Worm (Caenorhabditis elegans) whole organism, late embryonic: ENCODE results near the gene him-10.

ENCODE experiments used
- C08G9.2 ChIP-seq: sonication (generic microtip); optimal IDR thresholded peaks from 2 replicates; lab custom pipeline; 2016; ENCODE audit warnings: mild to moderate bottlenecking, missing genetic modification characterization, moderate library complexity, missing compliant biosample characterization
- K09A11.1 ChIP-seq: sonication (generic microtip); optimal IDR thresholded peaks from 2 replicates; lab custom pipeline; 2017; ENCODE audit warnings: antibody characterized with exemption, mild to moderate bottlenecking, missing genetic modification characterization, missing compliant biosample characterization; ENCODE audit not compliant: insufficient read depth
- T23F11.4 ChIP-seq: fragments of 200-800 bp; sonication (Bioruptor generic); optimal IDR thresholded peaks from 2 replicates; lab custom pipeline; 2018; ENCODE audit warnings: mild to moderate bottlenecking, missing genetic modification characterization, missing compliant biosample characterization
- ceh-18 ChIP-seq: sonication (generic microtip); optimal IDR thresholded peaks from 2 replicates; lab custom pipeline; 2016; ENCODE audit warnings: missing genetic modification characterization, missing compliant biosample characterization
- ceh-19 ChIP-seq: fragments of 200-800 bp; sonication (Bioruptor generic); optimal IDR thresholded peaks from 2 replicates; lab custom pipeline; 2018; ENCODE audit warnings: mild to moderate bottlenecking, missing genetic modification characterization, missing compliant biosample characterization
- ceh-31 ChIP-seq: sonication (generic microtip); optimal IDR thresholded peaks from 2 replicates; lab custom pipeline; 2016; ENCODE audit warnings: missing genetic modification characterization, missing compliant biosample characterization
- ceh-45 ChIP-seq: fragments of 200-800 bp; sonication (Bioruptor generic); IDR thresholded peaks from 2 replicates; pipeline ENCODE4 v1.3.6; 2022; ENCODE audit warnings: missing genetic modification reagents, missing genetic modification characterization, missing compliant biosample characterization
- ceh-48 ChIP-seq: sonication (generic microtip); optimal IDR thresholded peaks from 2 replicates; lab custom pipeline; 2016; ENCODE audit warnings: missing genetic modification characterization, inconsistent platforms, missing compliant biosample characterization
- dve-1 ChIP-seq: sonication (generic microtip); optimal IDR thresholded peaks from 2 replicates; lab custom pipeline; 2017; ENCODE audit warnings: antibody characterized with exemption, mild to moderate bottlenecking, missing genetic modification characterization, missing compliant biosample characterization
- elt-2 ChIP-seq: sonication (generic microtip); optimal IDR thresholded peaks from 2 replicates; lab custom pipeline; 2016; ENCODE audit warnings: missing genetic modification reagents, missing genetic modification characterization, missing compliant biosample characterization
- elt-4 ChIP-seq: sonication (generic microtip); optimal IDR thresholded peaks from 2 replicates; lab custom pipeline; 2016; ENCODE audit warnings: missing genetic modification characterization, missing compliant biosample characterization
- ets-4 ChIP-seq: sonication (generic microtip); optimal IDR thresholded peaks from 2 replicates; lab custom pipeline; 2016; ENCODE audit warnings: missing genetic modification characterization, missing compliant biosample characterization
- fax-1 ChIP-seq: sonication (generic microtip); optimal IDR thresholded peaks from 2 replicates; lab custom pipeline; 2016; ENCODE audit warnings: missing genotype, missing genetic modification characterization, missing compliant biosample characterization
- fkh-6 ChIP-seq: sonication (generic microtip); optimal IDR thresholded peaks from 2 replicates; lab custom pipeline; 2016; ENCODE audit warnings: missing genetic modification characterization, missing compliant biosample characterization
- hlh-13 ChIP-seq: fragments of 200-800 bp; sonication (Bioruptor generic); optimal IDR thresholded peaks from 2 replicates; lab custom pipeline; 2018; ENCODE audit warnings: mild to moderate bottlenecking, missing genetic modification characterization, missing compliant biosample characterization
- hlh-30 ChIP-seq: sonication (generic microtip); optimal IDR thresholded peaks from 2 replicates; lab custom pipeline; 2017; ENCODE audit warnings: antibody characterized with exemption, missing genetic modification characterization, missing compliant biosample characterization; ENCODE audit not compliant: insufficient read depth
- lin-11 ChIP-seq: fragments of 200-800 bp; sonication (Bioruptor generic); optimal IDR thresholded peaks from 2 replicates; lab custom pipeline; 2018; ENCODE audit warnings: mild to moderate bottlenecking, missing genetic modification characterization, missing compliant biosample characterization
- madf-2 ChIP-seq: sonication (generic microtip); optimal IDR thresholded peaks from 2 replicates; lab custom pipeline; 2017; ENCODE audit warnings: missing genetic modification characterization, missing compliant biosample characterization
- nhr-11 ChIP-seq: fragments of 150-350 bp; optimal IDR thresholded peaks from 2 replicates; lab custom pipeline; 2014; ENCODE audit warnings: missing biosample characterization, missing genetic modification characterization
- nhr-232 ChIP-seq: sonication (generic microtip); optimal IDR thresholded peaks from 2 replicates; lab custom pipeline; 2016; ENCODE audit warnings: missing genetic modification characterization, missing compliant biosample characterization
- odd-2 ChIP-seq: sonication (generic microtip); optimal IDR thresholded peaks from 2 replicates; lab custom pipeline; 2017; ENCODE audit warnings: antibody characterized with exemption, mild to moderate bottlenecking, missing genetic modification characterization, missing compliant biosample characterization
- pat-9 ChIP-seq: fragments of 200-800 bp; sonication (Bioruptor generic); optimal IDR thresholded peaks from 2 replicates; lab custom pipeline; 2018; ENCODE audit warnings: mild to moderate bottlenecking, missing genetic modification characterization, moderate library complexity, missing compliant biosample characterization
- pax-1 ChIP-seq: fragments of 150-350 bp; optimal IDR thresholded peaks from 2 replicates; lab custom pipeline; 2014; ENCODE audit warnings: missing biosample characterization, missing genetic modification characterization
- pha-2 ChIP-seq: sonication (generic microtip); optimal IDR thresholded peaks from 2 replicates; lab custom pipeline; 2017; ENCODE audit warnings: mild to moderate bottlenecking, missing genetic modification characterization, missing compliant biosample characterization
- pha-4 ChIP-seq: fragments of 150-350 bp; optimal IDR thresholded peaks from 2 replicates; lab custom pipeline; 2018; ENCODE audit warnings: missing biosample characterization, missing genetic modification reagents, missing genetic modification characterization
- ref-2 ChIP-seq: sonication (generic microtip); optimal IDR thresholded peaks from 2 replicates; lab custom pipeline; 2016; ENCODE audit warnings: missing genetic modification characterization, missing compliant biosample characterization
- rnt-1 ChIP-seq: sonication (generic microtip); optimal IDR thresholded peaks from 2 replicates; lab custom pipeline; 2016; ENCODE audit warnings: missing genetic modification characterization, missing compliant biosample characterization
- sdc-2 ChIP-seq: sonication (generic microtip); optimal IDR thresholded peaks from 2 replicates; lab custom pipeline; 2016; ENCODE audit warnings: missing genotype, missing genetic modification characterization, missing compliant biosample characterization
- sox-2 ChIP-seq: fragments of 200-800 bp; sonication (Bioruptor generic); IDR thresholded peaks from 2 replicates; pipeline ENCODE4 v1.3.6; 2022; ENCODE audit warnings: missing genetic modification reagents, missing genetic modification characterization, missing compliant biosample characterization
- sox-4 ChIP-seq: sonication (generic microtip); optimal IDR thresholded peaks from 2 replicates; lab custom pipeline; 2017; ENCODE audit warnings: mild to moderate bottlenecking, missing genetic modification characterization, inconsistent platforms, missing compliant biosample characterization
- syd-9 ChIP-seq: sonication (generic microtip); optimal IDR thresholded peaks from 2 replicates; lab custom pipeline; 2016; ENCODE audit warnings: mild to moderate bottlenecking, missing genetic modification characterization, moderate library complexity, missing compliant biosample characterization
- tbx-2 ChIP-seq: sonication (generic microtip); optimal IDR thresholded peaks from 2 replicates; lab custom pipeline; 2016; ENCODE audit warnings: missing genetic modification characterization, missing compliant biosample characterization
- ttx-3 ChIP-seq: sonication (generic microtip); optimal IDR thresholded peaks from 2 replicates; lab custom pipeline; 2016; ENCODE audit warnings: missing genetic modification reagents, missing genetic modification characterization, missing compliant biosample characterization
- unc-55 ChIP-seq: sonication (generic microtip); optimal IDR thresholded peaks from 2 replicates; lab custom pipeline; 2017; ENCODE audit warnings: missing biosample characterization, missing genetic modification reagents, missing genetic modification characterization
- ztf-16 ChIP-seq: sonication (generic microtip); optimal IDR thresholded peaks from 2 replicates; lab custom pipeline; 2017; ENCODE audit warnings: missing genetic modification characterization, missing compliant biosample characterization

him-10 gene

DNA sequence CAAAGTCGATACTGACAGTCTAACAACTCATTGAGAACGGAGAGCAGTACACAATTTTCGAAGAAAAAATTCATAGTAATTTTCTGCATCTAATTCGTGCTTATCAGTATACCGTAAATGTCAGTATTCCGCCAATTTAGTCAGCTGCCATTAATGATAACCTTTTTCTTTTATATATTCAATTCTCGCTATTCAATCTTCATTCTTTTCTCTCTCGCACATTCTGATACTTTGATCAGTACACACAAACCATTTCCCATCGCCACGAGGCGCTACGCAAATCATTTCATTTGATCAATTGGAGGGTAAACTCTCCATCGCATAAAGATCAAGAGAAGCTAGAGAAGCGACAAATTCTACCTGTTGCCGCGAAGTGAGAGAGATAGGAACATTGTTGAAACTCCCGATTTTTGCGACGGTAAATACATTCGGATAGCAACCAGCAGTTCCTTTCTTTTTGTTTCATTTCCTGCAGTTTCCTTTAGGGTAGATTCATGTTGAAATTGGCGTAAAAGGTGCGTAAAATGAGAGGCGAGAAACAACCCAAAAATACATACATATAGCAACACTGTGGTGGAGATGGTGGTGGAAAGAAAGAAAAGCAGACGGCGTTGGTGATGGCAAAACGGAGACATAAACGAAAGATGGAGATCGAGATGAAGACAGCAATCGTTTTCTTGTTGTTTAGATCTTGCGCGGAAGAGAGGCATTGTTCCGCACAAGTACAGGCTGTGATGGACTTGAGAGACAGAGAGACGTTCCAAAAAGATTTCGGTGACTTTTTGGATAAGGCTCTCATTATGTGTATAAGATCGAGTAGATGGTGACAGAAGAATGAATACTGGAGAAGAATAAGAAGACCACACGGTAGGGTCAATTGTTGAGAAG, 35.3 kb downstream of the him-10 start:
- TF ChIP-seq ets-4 (tag; lab: Kevin White, UChicago), result peak; percentile 13
- no peak for TF ChIP-seq hlh-13
- TF ChIP-seq ceh-18, result peak; percentile 39
- TF ChIP-seq rnt-1, result peak; percentile 9
- TF ChIP-seq unc-55 (GFP tag; lab: Kevin White, UChicago), result peak; percentile 14

DNA sequence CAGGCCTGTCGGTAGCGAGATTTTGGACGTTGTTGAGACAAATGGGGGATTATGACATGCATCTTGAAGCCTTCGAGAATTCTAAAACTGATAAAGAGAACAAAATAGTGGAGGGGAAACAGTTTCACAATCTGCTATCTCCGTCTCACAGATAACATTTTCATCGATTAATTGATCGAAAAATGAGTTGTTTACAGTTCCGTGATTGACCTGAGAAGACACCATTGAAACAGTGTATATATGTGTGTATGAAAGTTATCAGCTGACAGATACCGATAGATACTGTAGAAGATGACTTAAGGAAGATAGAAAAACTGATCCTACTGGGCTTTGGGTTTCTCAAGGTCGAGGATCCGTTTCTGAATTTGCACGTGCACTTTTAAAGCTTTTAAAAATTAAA, 36.1 kb downstream of the him-10 start:
- TF ChIP-seq unc-55 (GFP tag; lab: Kevin White, UChicago) (no peak), elt-2 (tag; lab: Kevin White, UChicago) (peak; percentile 23)

DNA sequence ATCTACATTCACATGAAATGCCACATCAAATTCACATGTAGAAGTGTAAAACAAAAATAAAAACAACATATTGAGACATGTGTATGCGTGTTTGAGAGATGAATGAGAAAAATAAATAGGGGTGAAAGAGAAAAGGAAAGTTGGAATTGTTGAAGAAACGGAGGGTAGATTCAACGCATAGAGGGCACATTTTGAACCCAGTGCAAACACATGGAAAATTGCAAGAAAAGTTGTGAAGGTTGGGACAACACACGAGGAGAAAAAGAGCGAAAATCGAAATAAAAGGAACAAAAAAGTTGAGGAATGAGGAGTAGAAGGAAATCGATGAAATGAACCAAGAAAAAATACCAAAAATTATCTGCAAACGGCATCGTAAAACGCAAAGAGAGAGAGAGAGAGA, 36.5 kb downstream of the him-10 start:
- TF ChIP-seq ceh-31 (tag; lab: Kevin White, UChicago), result no peak
- no peak for TF ChIP-seq sox-2 (GFP tag; lab: Robert Waterston, UW)

DNA sequence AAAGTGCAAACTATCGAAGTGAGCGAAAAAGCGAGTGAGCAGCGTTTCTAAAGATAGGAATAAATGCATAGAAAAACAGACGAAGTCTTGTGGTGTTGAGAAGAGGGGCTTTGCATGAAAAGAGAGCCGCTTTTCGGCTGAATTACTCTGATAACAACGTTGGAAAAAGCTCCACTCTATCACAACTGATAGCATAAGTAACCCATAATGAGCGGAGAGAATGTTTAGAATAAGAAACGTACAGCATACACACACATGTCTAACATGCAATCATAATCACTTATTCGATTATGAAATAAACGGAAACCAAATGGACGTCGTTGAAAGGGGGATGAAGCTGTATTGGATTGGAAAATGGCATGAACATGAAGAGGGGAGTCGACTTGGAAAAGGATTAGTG, 37.2 kb downstream of the him-10 start:
- TF ChIP-seq sdc-2 (tag; lab: Kevin White, UChicago), result peak; percentile 0
- TF ChIP-seq K09A11.1 (tag; lab: Kevin White, UChicago), result no peak
- TF ChIP-seq, all 69 proteins: peak for 1

DNA sequence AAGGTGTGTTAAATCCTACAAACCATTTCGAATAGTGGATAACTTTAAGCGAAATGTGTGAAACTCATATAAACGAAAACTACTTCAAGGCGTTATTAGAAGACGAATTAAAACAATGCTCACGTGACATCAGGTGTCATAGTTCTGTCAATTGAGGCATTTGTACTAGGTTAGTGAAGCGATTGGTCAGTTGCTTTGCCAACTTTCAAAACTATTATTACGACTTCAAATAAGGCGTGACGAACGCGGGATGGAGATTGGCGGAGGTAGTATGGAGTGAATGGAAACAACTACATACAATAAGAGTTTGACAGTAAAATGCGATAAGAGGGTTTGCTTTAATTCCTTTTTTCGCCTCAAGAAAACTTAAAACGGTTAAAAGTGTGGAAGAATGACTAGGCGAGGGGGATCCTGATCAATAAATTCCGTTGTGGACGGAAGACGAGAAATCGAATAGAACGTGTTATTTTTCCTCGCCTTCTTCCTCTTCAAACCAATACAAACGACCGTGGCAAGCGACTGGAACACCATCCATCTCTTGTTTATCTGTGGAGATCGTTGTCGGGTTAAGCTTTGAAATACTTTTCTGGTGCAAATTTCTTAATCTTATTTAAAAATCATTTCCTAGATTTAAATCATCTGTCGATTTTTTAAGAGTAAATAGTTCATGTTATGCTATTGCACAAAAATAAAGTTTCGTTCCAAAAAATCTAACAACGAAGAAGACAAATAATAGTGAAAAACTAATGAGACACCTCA, 37.9 kb downstream of the him-10 start:
- TF ChIP-seq odd-2 (no peak), pax-1 (tag; lab: Kevin White, UChicago) (no peak)
- TF ChIP-seq, all 69 proteins: peak for 0

DNA sequence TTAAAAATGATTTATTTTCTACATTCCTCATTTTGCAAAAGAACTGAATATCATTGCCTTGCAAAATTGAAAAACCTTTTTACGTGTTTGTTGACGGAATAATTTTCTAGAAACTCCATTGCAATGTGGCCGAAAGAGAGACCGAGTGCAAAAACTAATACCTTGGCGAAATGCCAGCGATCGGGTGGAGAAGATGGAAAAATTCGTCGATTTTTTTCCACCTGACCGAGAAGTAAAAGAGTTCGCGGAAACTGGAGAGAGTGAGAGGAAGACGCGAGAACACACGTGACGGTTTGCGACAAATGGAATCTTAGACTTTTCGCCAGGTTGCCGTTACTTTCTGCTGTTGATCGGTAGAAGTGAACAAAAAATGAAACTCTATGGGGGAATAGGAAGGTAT, 38.6 kb downstream of the him-10 start:
- peak; percentile 51 for TF ChIP-seq hlh-30 (tag; lab: Kevin White, UChicago)
- no peak for TF ChIP-seq dve-1

DNA sequence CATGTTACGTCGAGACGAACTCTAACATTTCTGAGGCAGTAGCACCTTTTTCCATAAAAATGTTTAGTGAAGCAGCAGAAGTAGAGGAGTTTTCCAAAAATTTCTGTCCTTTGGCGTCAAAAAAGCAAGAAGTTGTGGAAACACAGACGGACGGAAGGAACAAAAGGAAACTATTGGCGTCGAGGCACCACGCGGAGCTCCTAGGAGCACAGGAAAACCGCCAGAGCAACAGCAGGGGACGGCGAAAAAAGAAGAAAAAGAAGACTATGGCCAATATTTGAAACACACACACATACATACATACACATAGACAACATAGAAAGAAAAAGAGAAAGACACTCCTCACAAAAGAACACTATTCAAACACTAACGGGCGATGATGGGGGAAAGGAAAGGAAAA, 39.9 kb downstream of the him-10 start:
- TF ChIP-seq ceh-45 (GFP tag; lab: Robert Waterston, UW), result 0 out of 2 replicates have a peak, but pooled peaks have one; percentile 39
- no peak for TF ChIP-seq fkh-6
- peak; percentile 53 for TF ChIP-seq ets-4 (tag; lab: Kevin White, UChicago)
- TF ChIP-seq ceh-31 (tag; lab: Kevin White, UChicago), result peak; percentile 27
- TF ChIP-seq, all 69 proteins: peak for 3

DNA sequence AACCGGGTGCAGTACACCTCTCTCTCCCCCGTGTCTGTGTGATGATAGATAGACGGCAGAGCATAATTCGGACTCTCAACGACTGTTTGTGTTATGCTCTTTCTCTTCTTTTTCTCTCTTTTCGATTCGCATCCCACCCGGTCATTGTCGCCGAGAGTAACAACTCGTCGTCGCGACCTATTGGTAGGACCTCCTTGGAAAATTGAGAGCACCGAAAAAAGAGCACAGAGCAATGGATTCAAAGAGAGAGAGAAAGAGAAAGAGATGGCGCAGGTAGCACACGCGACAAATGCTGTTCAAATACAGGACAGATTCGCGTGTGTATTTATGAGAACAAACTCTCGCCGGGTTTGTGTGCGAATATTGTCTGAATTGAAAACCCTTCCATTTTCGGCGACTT, 40.6 kb downstream of the him-10 start:
- TF ChIP-seq nhr-232 (tag; lab: Kevin White, UChicago) (no peak), pha-4 (no peak), ceh-48 (tag; lab: Kevin White, UChicago) (no peak), sox-4 (tag; lab: Kevin White, UChicago) (no peak), syd-9 (tag; lab: Kevin White, UChicago) (no peak), lin-11 (no peak), ceh-19 (no peak), ceh-31 (tag; lab: Kevin White, UChicago) (no peak), ztf-16 (no peak), hlh-30 (tag; lab: Kevin White, UChicago) (no peak), madf-2 (tag; lab: Kevin White, UChicago) (no peak), T23F11.4 (GFP tag; lab: Kevin White, UChicago) (no peak), ref-2 (peak; percentile 11), fax-1 (tag; lab: Kevin White, UChicago) (no peak), ceh-18 (peak; percentile 17), C08G9.2 (tag; lab: Kevin White, UChicago) (no peak), nhr-11 (tag; lab: Kevin White, UChicago) (no peak), ttx-3 (tag; lab: Kevin White, UChicago) (no peak), pha-2 (tag; lab: Kevin White, UChicago) (no peak), pat-9 (tag; lab: Kevin White, UChicago) (no peak), elt-4 (no peak), tbx-2 (tag; lab: Kevin White, UChicago) (peak; percentile 16)
